Worm (Caenorhabditis elegans): ENCODE data around the gene C02B4.3.

The C02B4.3 gene

ce11 chrX:12670385-12670784 lies 10.7 kb upstream of the C02B4.3 start:
- TF ChIP-seq ceh-6 (GFP tag; optimal IDR thresholded peaks at IDR 0.05) (no peak), elt-2 (tag; optimal IDR thresholded peaks at IDR 0.05) (peak; percentile 43), che-1 (tag; optimal IDR thresholded peaks at IDR 0.05) (no peak), sdc-2 (tag; optimal IDR thresholded peaks at IDR 0.05) (peak; percentile 75), lin-11 (tag; optimal IDR thresholded peaks at IDR 0.05) (no peak), K02D7.2 (tag; optimal IDR thresholded peaks at IDR 0.05) (no peak), Y22D7AL.16 (tag; optimal IDR thresholded peaks at IDR 0.05) (no peak), pros-1 (tag; optimal IDR thresholded peaks at IDR 0.05) (peak; percentile 64), ceh-9 (tag; optimal IDR thresholded peaks at IDR 0.05) (no peak), lim-6 (tag; optimal IDR thresholded peaks at IDR 0.05) (no peak), elt-4 (tag; optimal IDR thresholded peaks at IDR 0.05) (no peak), nfya-1 (tag; optimal IDR thresholded peaks at IDR 0.05) (peak; percentile 79), C38D4.7 (GFP tag; optimal IDR thresholded peaks at IDR 0.05) (no peak), nhr-11 (tag; optimal IDR thresholded peaks at IDR 0.05) (no peak), pha-4 (tag; optimal IDR thresholded peaks at IDR 0.05) (no peak), tbx-2 (tag; optimal IDR thresholded peaks at IDR 0.05) (peak; percentile 89), T23F11.4 (GFP tag; optimal IDR thresholded peaks at IDR 0.05) (no peak), ceh-22 (tag; optimal IDR thresholded peaks at IDR 0.05) (peak; percentile 1), ceh-30 (tag; optimal IDR thresholded peaks at IDR 0.05) (peak; percentile 4), sox-4 (tag; optimal IDR thresholded peaks at IDR 0.05) (no peak), npax-4 (tag; optimal IDR thresholded peaks at IDR 0.05) (peak; percentile 2), pat-9 (tag; optimal IDR thresholded peaks at IDR 0.05) (peak; percentile 20), ceh-31 (tag; optimal IDR thresholded peaks at IDR 0.05) (peak; percentile 90), eyg-1 (tag; optimal IDR thresholded peaks at IDR 0.05) (no peak), gmeb-2 (tag; optimal IDR thresholded peaks at IDR 0.05) (no peak), ztf-16 (tag; optimal IDR thresholded peaks at IDR 0.05) (no peak), hlh-13 (GFP tag; optimal IDR thresholded peaks at IDR 0.05) (no peak), pha-2 (tag; optimal IDR thresholded peaks at IDR 0.05) (peak; percentile 6), fax-1 (tag; optimal IDR thresholded peaks at IDR 0.05) (no peak), pag-3 (tag; optimal IDR thresholded peaks at IDR 0.05; ENCODE audit: borderline replicate concordance) (no peak), C08G9.2 (tag; optimal IDR thresholded peaks at IDR 0.05) (peak; percentile 38), ceh-45 (GFP tag; IDR thresholded peaks at IDR 0.05) (no peak), rnt-1 (tag; optimal IDR thresholded peaks at IDR 0.05) (peak; percentile 46), K09A11.1 (tag; optimal IDR thresholded peaks at IDR 0.05; ENCODE audit: insufficient read depth) (no peak), ahr-1 (tag; optimal IDR thresholded peaks at IDR 0.05) (no peak), sox-2 (GFP tag; IDR thresholded peaks at IDR 0.05) (peak; percentile 7; the same call in 1 of the 2 replicates), unc-55 (GFP tag; optimal IDR thresholded peaks at IDR 0.05) (peak; percentile 92), ceh-14 (tag; optimal IDR thresholded peaks at IDR 0.05) (peak; percentile 64), dve-1 (tag; optimal IDR thresholded peaks at IDR 0.05) (peak; percentile 56), ceh-34 (tag; optimal IDR thresholded peaks at IDR 0.05) (peak; percentile 71), mec-3 (tag; optimal IDR thresholded peaks at IDR 0.05; ENCODE audit: borderline replicate concordance) (no peak), unc-86 (tag; optimal IDR thresholded peaks at IDR 0.05) (no peak), syd-9 (tag; optimal IDR thresholded peaks at IDR 0.05) (peak; percentile 58), ceh-19 (GFP tag; optimal IDR thresholded peaks at IDR 0.05) (peak; percentile 46), ttx-3 (tag; optimal IDR thresholded peaks at IDR 0.05) (no peak), unc-42 (tag; optimal IDR thresholded peaks at IDR 0.05) (peak; percentile 92), hlh-30 (tag; optimal IDR thresholded peaks at IDR 0.05; ENCODE audit: insufficient read depth) (peak; percentile 48), hlh-6 (tag; optimal IDR thresholded peaks at IDR 0.05) (no peak), hlh-8 (tag; optimal IDR thresholded peaks at IDR 0.05) (peak; percentile 56), zip-5 (tag; optimal IDR thresholded peaks at IDR 0.05) (no peak), fkh-10 (GFP tag; optimal IDR thresholded peaks at IDR 0.05) (no peak), ceh-24 (tag; optimal IDR thresholded peaks at IDR 0.05) (no peak), ref-2 (tag; optimal IDR thresholded peaks at IDR 0.05) (peak; percentile 7)

All from whole organism, late embryonic.